Worm (Caenorhabditis elegans): ENCODE data around the gene tag-180.

tag-180 gene

DNA sequence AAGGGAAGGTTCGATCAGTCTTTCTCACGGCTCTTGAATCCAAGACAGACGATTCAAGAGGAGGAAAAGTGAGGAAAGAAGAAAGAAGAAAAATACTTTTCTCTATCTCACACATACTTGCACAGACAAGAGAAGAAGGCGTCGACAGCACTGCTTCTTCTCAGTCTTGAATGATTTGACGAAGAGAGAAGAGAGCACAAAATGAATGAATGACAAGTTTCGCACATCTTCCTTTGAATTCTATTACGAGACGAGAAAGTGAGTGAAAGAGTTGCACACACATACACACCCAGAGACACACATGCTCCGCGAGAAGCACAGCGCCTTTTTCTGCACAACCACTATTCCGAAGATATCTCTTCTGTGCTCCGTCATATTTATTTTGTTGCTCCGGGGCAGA lies 6.4 kb upstream of the tag-180 start:
- no peak for TF ChIP-seq sma-3 (GFP tag; optimal IDR thresholded peaks at IDR 0.05)
- peak; percentile 38 for TF ChIP-seq C34F6.9 (tag; optimal IDR thresholded peaks at IDR 0.05)
- peak; percentile 68 for TF ChIP-seq unc-55 (GFP tag; optimal IDR thresholded peaks at IDR 0.05)
- TF ChIP-seq zag-1 (tag; optimal IDR thresholded peaks at IDR 0.05), result peak; percentile 63

- peak; percentile 6 for TF ChIP-seq sma-9 (GFP tag; optimal IDR thresholded peaks at IDR 0.05)
- TF ChIP-seq sma-9 (tag; optimal IDR thresholded peaks at IDR 0.05), result no peak
- no peak for TF ChIP-seq lin-13 (GFP tag; optimal IDR thresholded peaks at IDR 0.05)
- TF ChIP-seq snpc-4 (tag; optimal IDR thresholded peaks at IDR 0.05), result peak; percentile 54
- TF ChIP-seq ceh-82 (tag; optimal IDR thresholded peaks at IDR 0.05), result no peak
Measured at ce11 chrII:11333846-11334638, 4.8 kb upstream of the tag-180 start.

ce11 chrII:11333375-11333774 lies 4.1 kb upstream of the tag-180 start:
- TF ChIP-seq unc-55 (GFP tag; optimal IDR thresholded peaks at IDR 0.05) (peak; percentile 28), skn-1 (tag; optimal IDR thresholded peaks at IDR 0.05) (no peak)

DNA sequence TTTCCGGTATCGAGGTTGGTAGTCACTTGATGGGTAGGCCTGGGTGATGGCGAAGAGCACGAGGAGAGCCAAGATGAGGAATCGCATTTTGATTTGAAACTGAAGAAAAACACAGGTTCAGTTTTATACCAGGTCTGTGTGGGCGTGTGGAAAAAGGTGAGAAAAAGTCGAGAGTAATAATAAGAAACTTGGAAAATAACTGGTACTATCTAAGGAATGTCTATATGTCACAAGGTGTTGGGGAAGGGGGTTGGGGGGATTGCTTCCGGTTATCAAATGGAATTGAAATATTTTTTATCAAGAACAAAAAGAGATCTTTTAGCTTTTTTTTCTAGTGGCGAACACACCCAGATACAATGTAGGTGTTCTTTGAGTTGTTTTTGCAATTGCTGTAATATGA lies 9.6 kb downstream of the tag-180 start, which contains the start of gene nlp-51:
Gene nlp-51, minus strand, starts transcription at position 101 of the 400 bp plus-strand sequence.
- TF ChIP-seq alr-1 (tag; optimal IDR thresholded peaks at IDR 0.05), result no peak
- no peak for TF ChIP-seq sma-9 (GFP tag; optimal IDR thresholded peaks at IDR 0.05)
- no peak for TF ChIP-seq sma-9 (tag; optimal IDR thresholded peaks at IDR 0.05)
- TF ChIP-seq blmp-1 (tag; optimal IDR thresholded peaks at IDR 0.05; ENCODE audit: insufficient read depth), result no peak
- no peak for TF ChIP-seq skn-1 (tag; optimal IDR thresholded peaks at IDR 0.05)
- TF ChIP-seq nhr-237 (tag; optimal IDR thresholded peaks at IDR 0.05), result no peak
- no peak for TF ChIP-seq lin-11 (tag; optimal IDR thresholded peaks at IDR 0.05)
- TF ChIP-seq nhr-10 (tag; optimal IDR thresholded peaks at IDR 0.05), result no peak
- no peak for TF ChIP-seq dmd-4 (tag; optimal IDR thresholded peaks at IDR 0.05)
- TF ChIP-seq elt-1 (tag; optimal IDR thresholded peaks at IDR 0.05), result no peak
- TF ChIP-seq fos-1 (tag; optimal IDR thresholded peaks at IDR 0.05), result no peak
- TF ChIP-seq ztf-11 (tag; optimal IDR thresholded peaks at IDR 0.05), result no peak
- TF ChIP-seq sma-3 (GFP tag; optimal IDR thresholded peaks at IDR 0.05), result no peak
- TF ChIP-seq lin-39 (tag; optimal IDR thresholded peaks at IDR 0.05), result no peak
- no peak for TF ChIP-seq aly-2 (tag; optimal IDR thresholded peaks at IDR 0.05)
- no peak for TF ChIP-seq Y55F3AM.14 (GFP tag; optimal IDR thresholded peaks at IDR 0.05)
- TF ChIP-seq nhr-12 (tag; optimal IDR thresholded peaks at IDR 0.05), result no peak
- no peak for TF ChIP-seq sem-4 (tag; optimal IDR thresholded peaks at IDR 0.05)
- TF ChIP-seq nhr-21 (tag; optimal IDR thresholded peaks at IDR 0.05), result no peak

ce11 chrII:11316663-11317062 lies 12.6 kb downstream of the tag-180 start:
- TF ChIP-seq ceh-82 (tag; optimal IDR thresholded peaks at IDR 0.05), result no peak
- no peak for TF ChIP-seq lsy-2 (tag; optimal IDR thresholded peaks at IDR 0.05)
- TF ChIP-seq R02D3.7 (tag; optimal IDR thresholded peaks at IDR 0.05), result no peak
- no peak for TF ChIP-seq snpc-4 (tag; optimal IDR thresholded peaks at IDR 0.05)
- no peak for TF ChIP-seq egl-27 (tag; optimal IDR thresholded peaks at IDR 0.05)
- no peak for TF ChIP-seq nhr-25 (tag; optimal IDR thresholded peaks at IDR 0.05)
- peak; percentile 12 for TF ChIP-seq nhr-129 (tag; optimal IDR thresholded peaks at IDR 0.05)
- no peak for TF ChIP-seq crh-2 (tag; optimal IDR thresholded peaks at IDR 0.05)
- TF ChIP-seq ceh-16 (tag; optimal IDR thresholded peaks at IDR 0.05), result no peak
- no peak for TF ChIP-seq fos-1 (tag; optimal IDR thresholded peaks at IDR 0.05)
- no peak for TF ChIP-seq dmd-4 (tag; optimal IDR thresholded peaks at IDR 0.05)
- TF ChIP-seq nhr-12 (tag; optimal IDR thresholded peaks at IDR 0.05), result no peak
- TF ChIP-seq peb-1 (tag; optimal IDR thresholded peaks at IDR 0.05), result no peak
- TF ChIP-seq mbf-1 (tag; optimal IDR thresholded peaks at IDR 0.05), result no peak
- TF ChIP-seq C34F6.9 (tag; optimal IDR thresholded peaks at IDR 0.05), result peak; percentile 27
- TF ChIP-seq elt-1 (tag; optimal IDR thresholded peaks at IDR 0.05), result no peak
- no peak for TF ChIP-seq nhr-10 (tag; optimal IDR thresholded peaks at IDR 0.05)
- no peak for TF ChIP-seq ztf-4 (tag; optimal IDR thresholded peaks at IDR 0.05)
- no peak for TF ChIP-seq unc-39 (tag; optimal IDR thresholded peaks at IDR 0.05)
- no peak for TF ChIP-seq aly-2 (tag; optimal IDR thresholded peaks at IDR 0.05)
- TF ChIP-seq gmeb-1 (tag; optimal IDR thresholded peaks at IDR 0.05), result no peak
- TF ChIP-seq unc-55 (GFP tag; optimal IDR thresholded peaks at IDR 0.05), result peak; percentile 28
- no peak for TF ChIP-seq nhr-21 (tag; optimal IDR thresholded peaks at IDR 0.05)
- TF ChIP-seq mdl-1 (tag; optimal IDR thresholded peaks at IDR 0.05), result peak in 1 of 2 experiments; percentile 28

Measured in whole organism, L2 larva.